Worm (Caenorhabditis elegans) whole organism, L4 larva: ENCODE data around the gene srh-10.

Experiments
- F26F4.8 ChIP-seq: fragments of 200-800 bp; sonication (Bioruptor generic); conservative IDR thresholded peaks from 2 replicates; pipeline ENCODE4 v1.3.6; 2022; ENCODE audit warnings: missing genetic modification characterization, missing compliant biosample characterization
- T20F7.1 ChIP-seq: fragments of 200-800 bp; sonication (Bioruptor generic); optimal IDR thresholded peaks from 2 replicates; lab custom pipeline; 2018; ENCODE audit warnings: mild to moderate bottlenecking, missing genetic modification characterization, missing compliant biosample characterization
- ZK337.2 ChIP-seq: fragments of 200-800 bp; sonication (Bioruptor generic); IDR thresholded peaks from 2 replicates; pipeline ENCODE4 v1.3.6; 2022; ENCODE audit warnings: missing genetic modification reagents, missing genetic modification characterization, missing compliant biosample characterization
- aha-1 ChIP-seq: fragments of 150-350 bp; peaks from one replicate; lab custom pipeline; 2014; ENCODE audit warnings: missing biosample characterization, missing genetic modification characterization
- arid-1 ChIP-seq: fragments of 200-800 bp; sonication (Bioruptor generic); conservative IDR thresholded peaks from 2 replicates; pipeline ENCODE4 v1.3.6; 2022; ENCODE audit warnings: missing genetic modification reagents, missing genetic modification characterization, missing compliant biosample characterization
- ceh-20 ChIP-seq: fragments of 200-800 bp; sonication (Bioruptor generic); IDR thresholded peaks from 2 replicates; pipeline ENCODE4 v1.3.6; 2022; ENCODE audit warnings: missing genetic modification reagents, missing genetic modification characterization, missing compliant biosample characterization
- ceh-44 ChIP-seq: fragments of 200-800 bp; sonication (Bioruptor generic); IDR thresholded peaks from 2 replicates; pipeline ENCODE4 v1.3.6; 2022; ENCODE audit warnings: missing genetic modification reagents, missing genetic modification characterization, missing compliant biosample characterization
- ceh-62 ChIP-seq: sonication (generic microtip); optimal IDR thresholded peaks from 2 replicates; lab custom pipeline; 2017; ENCODE audit warnings: missing biosample characterization, missing genetic modification characterization
- cey-2 ChIP-seq: sonication (generic microtip); optimal IDR thresholded peaks from 3 replicates; lab custom pipeline; 2017; ENCODE audit warnings: missing genetic modification characterization, mild to moderate bottlenecking, missing compliant biosample characterization, antibody characterized with exemption, borderline replicate concordance; ENCODE audit not compliant: insufficient read depth
- daf-16 ChIP-seq, 3 experiments: sonication (generic microtip); optimal IDR thresholded peaks; 2 replicates each; lab custom pipeline; 2016 to 2017; ENCODE audit warnings: missing genetic modification characterization in 3 of 3, missing genetic modification reagents in 3 of 3, mild to moderate bottlenecking in 2 of 3, missing compliant biosample characterization in 2 of 3, missing biosample characterization in 1 of 3, moderate library complexity in 1 of 3
- dpl-1 ChIP-seq: fragments of 150-350 bp; optimal IDR thresholded peaks from 2 replicates; lab custom pipeline; 2014; ENCODE audit warnings: missing biosample characterization, missing genetic modification reagents, missing genetic modification characterization
- duxl-1 ChIP-seq: sonication (generic microtip); optimal IDR thresholded peaks from 2 replicates; lab custom pipeline; 2016; ENCODE audit warnings: mild to moderate bottlenecking, missing genetic modification characterization, moderate library complexity, missing compliant biosample characterization; ENCODE audit not compliant: poor library complexity
- dve-1 ChIP-seq: sonication (generic microtip); optimal IDR thresholded peaks from 2 replicates; lab custom pipeline; 2017; ENCODE audit warnings: antibody characterized with exemption, mild to moderate bottlenecking, missing genetic modification characterization, missing compliant biosample characterization; ENCODE audit not compliant: insufficient read depth
- egl-43 ChIP-seq: fragments of 200-800 bp; sonication (Bioruptor generic); IDR thresholded peaks from 2 replicates; pipeline ENCODE4 v1.3.6; 2022; ENCODE audit warnings: missing genetic modification reagents, missing genetic modification characterization, missing compliant biosample characterization
- fos-1 ChIP-seq: fragments of 150-350 bp; optimal IDR thresholded peaks from 2 replicates; lab custom pipeline; 2014; ENCODE audit warnings: missing biosample characterization, missing genetic modification characterization
- gei-8 ChIP-seq: fragments of 200-800 bp; sonication (Bioruptor generic); optimal IDR thresholded peaks from 2 replicates; lab custom pipeline; 2018; ENCODE audit warnings: mild to moderate bottlenecking, missing genetic modification characterization, missing compliant biosample characterization
- hif-1 ChIP-seq, 2 experiments: sonication (generic microtip); optimal IDR thresholded peaks; 2 replicates each; lab custom pipeline; 2016 to 2017; ENCODE audit warnings: missing compliant biosample characterization in 2 of 2, missing genetic modification characterization in 2 of 2, missing genetic modification reagents in 2 of 2, missing genotype in 2 of 2, mild to moderate bottlenecking in 1 of 2
- hmg-1.1 ChIP-seq: fragments of 200-800 bp; sonication (Bioruptor generic); IDR thresholded peaks from 2 replicates; pipeline ENCODE4 v1.3.6; 2022; ENCODE audit warnings: missing genetic modification reagents, missing genetic modification characterization, missing compliant biosample characterization
- lin-1 ChIP-seq: fragments of 200-800 bp; sonication (Bioruptor generic); IDR thresholded peaks from 2 replicates; pipeline ENCODE4 v1.3.6; 2022; ENCODE audit warnings: missing genetic modification reagents, missing genetic modification characterization, missing compliant biosample characterization
- lin-38 ChIP-seq: fragments of 200-800 bp; sonication (Bioruptor generic); IDR thresholded peaks from 2 replicates; pipeline ENCODE4 v1.3.6; 2022; ENCODE audit warnings: missing genetic modification reagents, missing genetic modification characterization, missing compliant biosample characterization
- lin-39 ChIP-seq: fragments of 150-350 bp; optimal IDR thresholded peaks from 2 replicates; lab custom pipeline; 2014; ENCODE audit warnings: missing biosample characterization, missing genetic modification reagents, missing genetic modification characterization
- lir-3 ChIP-seq: sonication (generic microtip); optimal IDR thresholded peaks from 2 replicates; lab custom pipeline; 2016; ENCODE audit warnings: mild to moderate bottlenecking, missing genetic modification characterization, missing compliant biosample characterization
- lsy-2 ChIP-seq, 2 experiments: fragments of 150-350 bp in 1 of 2; sonication (generic microtip) in 1 of 2; optimal IDR thresholded peaks; 2 replicates each; lab custom pipeline; 2014 to 2017; ENCODE audit warnings: missing biosample characterization in 2 of 2, missing genetic modification characterization in 2 of 2
- madf-5 ChIP-seq, 2 experiments: fragments of 200-800 bp; sonication (Bioruptor generic); IDR thresholded peaks; 2 replicates each; pipeline ENCODE4 v1.3.6; 2022; ENCODE audit warnings: missing compliant biosample characterization in 2 of 2, missing genetic modification characterization in 2 of 2
- mes-2 ChIP-seq: sonication (generic microtip); optimal IDR thresholded peaks from 2 replicates; lab custom pipeline; 2016; ENCODE audit warnings: missing genotype, mild to moderate bottlenecking, missing genetic modification characterization, missing compliant biosample characterization; ENCODE audit not compliant: poor library complexity, severe bottlenecking
- nhr-10 ChIP-seq: fragments of 150-350 bp; optimal IDR thresholded peaks from 2 replicates; lab custom pipeline; 2014; ENCODE audit warnings: missing biosample characterization, missing genetic modification characterization
- nhr-102 ChIP-seq: sonication (generic microtip); optimal IDR thresholded peaks from 2 replicates; lab custom pipeline; 2016; ENCODE audit warnings: mild to moderate bottlenecking, missing genetic modification characterization, moderate library complexity, missing compliant biosample characterization
- nhr-28 ChIP-seq: fragments of 150-350 bp; optimal IDR thresholded peaks from 2 replicates; lab custom pipeline; 2014; ENCODE audit warnings: missing biosample characterization, missing genetic modification characterization
- nhr-76 ChIP-seq: fragments of 150-350 bp; optimal IDR thresholded peaks from 2 replicates; lab custom pipeline; 2014; ENCODE audit warnings: missing biosample characterization, missing genetic modification characterization
- pha-4 ChIP-seq, 2 experiments: fragments of 150-350 bp in 1 of 2; fragments of 200-800 bp in 1 of 2; sonication (Bioruptor generic) in 1 of 2; IDR thresholded peaks in 1 of 2; optimal IDR thresholded peaks in 1 of 2; 2 replicates each; pipeline versions ENCODE4 v1.3.6 to Lab custom; 2014 to 2022; ENCODE audit warnings: missing genetic modification characterization in 2 of 2, missing genetic modification reagents in 2 of 2, missing biosample characterization in 1 of 2, missing compliant biosample characterization in 1 of 2
- saeg-2 ChIP-seq: fragments of 200-800 bp; sonication (Bioruptor generic); IDR thresholded peaks from 2 replicates; pipeline ENCODE4 v1.3.6; 2022; ENCODE audit warnings: missing genetic modification reagents, missing genetic modification characterization, missing compliant biosample characterization
- spr-3 ChIP-seq: fragments of 200-800 bp; sonication (Bioruptor generic); optimal IDR thresholded peaks from 2 replicates; lab custom pipeline; 2018; ENCODE audit warnings: mild to moderate bottlenecking, missing genetic modification characterization, missing compliant biosample characterization
- tag-97 ChIP-seq: fragments of 200-800 bp; sonication (Bioruptor generic); IDR thresholded peaks from 2 replicates; pipeline ENCODE4 v1.3.6; 2022; ENCODE audit warnings: missing genetic modification characterization, missing compliant biosample characterization
- zfp-3 ChIP-seq: fragments of 200-800 bp; sonication (Bioruptor generic); conservative IDR thresholded peaks from 2 replicates; pipeline ENCODE4 v1.3.6; 2022; ENCODE audit warnings: missing genetic modification reagents, missing genetic modification characterization, missing compliant biosample characterization
- zip-11 ChIP-seq: fragments of 200-800 bp; sonication (Bioruptor generic); IDR thresholded peaks from 2 replicates; pipeline ENCODE4 v1.3.6; 2022; ENCODE audit warnings: missing genetic modification characterization, missing compliant biosample characterization
- ztf-11 ChIP-seq: fragments of 150-350 bp; optimal IDR thresholded peaks from 2 replicates; lab custom pipeline; 2014; ENCODE audit warnings: missing biosample characterization, missing genetic modification characterization

srh-10 gene

ce11 chrV:6098755-6099155 lies 31.8 kb upstream of the srh-10 start (continued):
- TF ChIP-seq ZK337.2 (GFP tag; lab: Robert Waterston, UW) (no peak), nhr-102 (peak; percentile 55), lin-38 (GFP tag; lab: Robert Waterston, UW) (peak; percentile 39), lir-3 (tag; lab: Kevin White, UChicago) (no peak), duxl-1 (tag; lab: Kevin White, UChicago) (peak; percentile 44), saeg-2 (no peak), fos-1 (tag; lab: Kevin White, UChicago) (peak; percentile 3), ztf-11 (no peak), cey-2 (tag; lab: Kevin White, UChicago) (no peak), daf-16 (GFP tag; optimal IDR thresholded peaks at IDR 0.05; lab: Kevin White, UChicago) (peak in 1 of 2 experiments; percentile 3), daf-16 (tag; optimal IDR thresholded peaks at IDR 0.05; lab: Kevin White, UChicago) (peak; percentile 61), zip-11 (GFP tag; lab: Robert Waterston, UW) (no peak), hif-1 (tag; optimal IDR thresholded peaks at IDR 0.05; lab: Kevin White, UChicago) (no peak), nhr-10 (tag; lab: Kevin White, UChicago) (peak; percentile 14), gei-8 (no peak), pha-4 (GFP tag; IDR thresholded peaks at IDR 0.05; lab: Robert Waterston, UW) (peak; percentile 43; the same call in 1 of the 2 replicates), pha-4 (tag; optimal IDR thresholded peaks at IDR 0.05; lab: Kevin White, UChicago) (no peak), spr-3 (GFP tag; lab: Kevin White, UChicago) (no peak)

- no peak for TF ChIP-seq zfp-3 (GFP tag; lab: Robert Waterston, UW)
- no peak for TF ChIP-seq tag-97 (GFP tag; lab: Robert Waterston, UW)
- TF ChIP-seq ceh-44 (GFP tag; lab: Robert Waterston, UW): no peak
- no peak for TF ChIP-seq arid-1 (GFP tag; lab: Robert Waterston, UW)
- no peak for TF ChIP-seq lir-3 (tag; lab: Kevin White, UChicago)
- no peak for TF ChIP-seq hmg-1.1
- no peak for TF ChIP-seq lin-1 (GFP tag; lab: Robert Waterston, UW)
- TF ChIP-seq lin-39: no peak
- no peak for TF ChIP-seq duxl-1 (tag; lab: Kevin White, UChicago)
- no peak for TF ChIP-seq ceh-20 (GFP tag; lab: Robert Waterston, UW)
- TF ChIP-seq F26F4.8 (GFP tag; lab: Robert Waterston, UW): no peak
- no peak for TF ChIP-seq nhr-76 (tag; lab: Kevin White, UChicago)
- TF ChIP-seq nhr-28: no peak
- no peak for TF ChIP-seq mes-2 (tag; lab: Kevin White, UChicago)
These were observed 29.7 kb upstream of the srh-10 start, which contains the start of gene smut-1 for ce11 chrV:6096559-6097155. TSS of gene smut-1 (plus strand) at chrV:6097105.

ce11 chrV:6095829-6096228 lies 28.9 kb upstream of the srh-10 start, which contains the start of gene Y38A10A.7:
TSS of gene Y38A10A.7 (plus strand) at chrV:6096197.
- TF ChIP-seq duxl-1 (tag; lab: Kevin White, UChicago) (no peak), T20F7.1 (GFP tag; lab: Kevin White, UChicago) (peak; percentile 51), dpl-1 (peak; percentile 56), lin-38 (GFP tag; lab: Robert Waterston, UW) (0 out of 2 replicates have a peak, but pooled peaks have one; percentile 4), spr-3 (GFP tag; lab: Kevin White, UChicago) (no peak), ceh-62 (no peak), lsy-2 (tag; optimal IDR thresholded peaks at IDR 0.05; lab: Kevin White, UChicago) (peak in 1 of 2 experiments; percentile 41), madf-5 (GFP tag; IDR thresholded peaks at IDR 0.05; lab: Robert Waterston, UW) (no peak), egl-43 (no peak), tag-97 (GFP tag; lab: Robert Waterston, UW) (no peak), nhr-28 (peak; percentile 4), aha-1 (tag; lab: Kevin White, UChicago) (peak; percentile 17), mes-2 (tag; lab: Kevin White, UChicago) (peak; percentile 32), dve-1 (tag; lab: Kevin White, UChicago) (peak; percentile 3)
- TF ChIP-seq, all 104 proteins: peak for 8
